Worm (Caenorhabditis elegans): ENCODE results near the gene tbg-1.

DNA sequence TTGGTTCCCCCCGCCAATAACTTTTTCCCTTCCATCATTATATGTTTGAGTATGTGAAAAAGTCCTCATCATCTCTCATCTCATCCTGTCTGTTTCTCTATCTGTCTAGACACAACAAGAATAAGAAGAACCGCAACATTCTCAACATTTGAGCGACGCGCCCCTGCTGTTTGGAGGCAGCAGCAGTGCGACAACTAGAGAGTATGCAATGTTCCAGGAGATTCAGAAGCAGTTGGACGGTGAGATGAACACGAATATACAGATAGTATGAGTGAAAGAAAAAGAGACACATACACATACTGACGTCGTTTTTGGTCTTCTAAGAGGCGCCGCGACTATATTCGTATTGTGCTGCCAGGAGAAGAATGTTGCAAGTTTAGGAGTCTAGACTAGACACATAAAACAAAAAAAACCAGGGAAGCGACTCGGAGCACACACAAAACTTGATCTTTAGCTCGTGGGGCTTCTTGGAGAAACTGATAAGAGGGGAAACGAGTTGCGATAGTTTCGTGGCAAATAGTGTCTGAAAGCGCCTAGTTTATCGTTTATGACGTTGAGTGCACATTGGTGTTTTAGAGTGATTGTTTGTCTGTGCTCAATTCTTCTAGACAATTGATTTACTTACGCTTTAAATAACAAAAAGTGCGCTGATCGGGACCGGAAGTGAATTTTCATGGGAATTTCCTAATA is 36.7 kb upstream of the tbg-1 start:
- no peak for TF ChIP-seq pha-4 (tag; optimal IDR thresholded peaks at IDR 0.05)
- peak; percentile 51 for TF ChIP-seq unc-55 (GFP tag; optimal IDR thresholded peaks at IDR 0.05)
- TF ChIP-seq sox-4 (tag; optimal IDR thresholded peaks at IDR 0.05): no peak
- TF ChIP-seq unc-42 (tag; optimal IDR thresholded peaks at IDR 0.05): no peak
- no peak for TF ChIP-seq sox-2 (GFP tag; IDR thresholded peaks at IDR 0.05)
- no peak for TF ChIP-seq ets-4 (tag; optimal IDR thresholded peaks at IDR 0.05)
- no peak for TF ChIP-seq npax-4 (tag; optimal IDR thresholded peaks at IDR 0.05)
- TF ChIP-seq T23F11.4 (GFP tag; optimal IDR thresholded peaks at IDR 0.05): no peak
- no peak for TF ChIP-seq hlh-30 (tag; optimal IDR thresholded peaks at IDR 0.05; ENCODE audit: insufficient read depth)
- TF ChIP-seq ceh-30 (tag; optimal IDR thresholded peaks at IDR 0.05): no peak
- TF ChIP-seq ref-2 (tag; optimal IDR thresholded peaks at IDR 0.05): no peak
- TF ChIP-seq eyg-1 (tag; optimal IDR thresholded peaks at IDR 0.05): no peak
- no peak for TF ChIP-seq syd-9 (tag; optimal IDR thresholded peaks at IDR 0.05)
